Worm (Caenorhabditis elegans): ENCODE measurements around the gene slt-1.

DNA sequence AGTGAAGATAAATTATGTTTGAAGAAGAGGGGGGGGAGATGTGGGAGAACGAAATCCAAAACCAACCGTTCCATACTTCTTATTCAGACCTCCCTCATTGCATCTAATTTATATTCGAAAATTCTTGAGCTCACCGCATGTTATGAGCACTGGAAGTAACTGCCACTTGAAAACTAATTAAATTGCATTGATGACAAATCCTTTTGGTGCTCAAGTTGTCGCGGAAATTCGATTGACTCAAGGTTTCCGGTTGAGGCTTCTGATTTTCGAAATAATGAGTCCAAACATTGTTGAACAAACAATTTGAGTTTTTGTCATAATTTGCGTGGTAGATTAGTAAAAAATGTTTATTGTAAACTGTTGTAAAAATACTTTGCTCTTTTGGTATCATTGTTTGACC, 22.1 kb upstream of the slt-1 start:
- TF ChIP-seq him-1 (tag; optimal IDR thresholded peaks at IDR 0.05), result no peak
- no peak for TF ChIP-seq dao-5 (tag; optimal IDR thresholded peaks at IDR 0.05)
